Fruit fly (Drosophila melanogaster) whole organism, wandering third instar larva: ENCODE measurements around the gene ex.

ENCODE experiments used
- CG9705 ChIP-seq: fragments of 200-800 bp; sonication (Bioruptor generic); optimal IDR thresholded peaks from 2 replicates; lab custom pipeline; 2018; ENCODE audit warnings: missing biosample characterization, mild to moderate bottlenecking, missing genetic modification characterization
- Hr83 ChIP-seq: fragments of 200-300 bp; sonication (Bioruptor generic); optimal IDR thresholded peaks from 2 replicates; lab custom pipeline; 2016; ENCODE audit warnings: missing biosample characterization, mild to moderate bottlenecking, missing genetic modification characterization, moderate library complexity; ENCODE audit not compliant: poor library complexity, severe bottlenecking

DNA sequence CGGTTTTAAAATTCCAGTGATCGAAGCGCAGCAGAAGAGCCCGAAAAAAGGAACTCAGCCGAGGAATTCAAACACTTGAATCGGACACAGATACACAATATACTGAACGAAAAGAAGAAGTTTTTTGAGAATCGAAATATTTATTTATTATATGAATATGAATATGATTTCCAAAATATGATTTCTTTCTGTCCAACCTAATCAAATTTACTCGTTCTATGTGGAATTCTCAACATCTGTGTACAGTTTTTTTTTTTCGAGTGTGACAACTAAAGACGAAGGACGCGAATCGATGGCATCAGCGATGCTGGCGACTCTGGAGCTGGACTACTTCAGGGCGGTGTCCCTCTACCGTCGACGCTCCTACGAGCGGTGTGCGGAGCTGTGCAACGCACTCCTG, 7.9 kb upstream of the ex start:
- TF ChIP-seq CG9705 (GFP tag; lab: Kevin White, UChicago), result peak; percentile 39
- TF ChIP-seq Hr83, result no peak
